Worm (Caenorhabditis elegans) whole organism, L4 larva: Measurements from ENCODE around the gene sly-1.

Experiments used
- D1046.2 ChIP-seq: fragments of 200-800 bp; sonication (Bioruptor generic); IDR thresholded peaks from 2 replicates; pipeline ENCODE4 v1.3.6; 2022; ENCODE audit warnings: missing genetic modification characterization, missing compliant biosample characterization
- F49E8.2 ChIP-seq: sonication (generic microtip); optimal IDR thresholded peaks from 2 replicates; lab custom pipeline; 2016; ENCODE audit warnings: missing compliant biosample characterization, mild to moderate bottlenecking, missing genetic modification characterization, borderline replicate concordance
- T26A8.4 ChIP-seq: fragments of 200-800 bp; sonication (Bioruptor generic); IDR thresholded peaks from 2 replicates; pipeline ENCODE4 v1.3.6; 2022; ENCODE audit warnings: missing genetic modification characterization, missing compliant biosample characterization
- Y48G9A.11 ChIP-seq: fragments of 200-800 bp; sonication (Bioruptor generic); IDR thresholded peaks from 2 replicates; pipeline ENCODE4 v1.3.6; 2022; ENCODE audit warnings: missing genetic modification reagents, missing genetic modification characterization, missing compliant biosample characterization
- Y5F2A.4 ChIP-seq: fragments of 200-800 bp; sonication (Bioruptor generic); optimal IDR thresholded peaks from 2 replicates; lab custom pipeline; 2018; ENCODE audit warnings: mild to moderate bottlenecking, missing genetic modification characterization, missing compliant biosample characterization
- aha-1 ChIP-seq: fragments of 150-350 bp; peaks from one replicate; lab custom pipeline; 2014; ENCODE audit warnings: missing biosample characterization, missing genetic modification characterization
- aly-2 ChIP-seq: sonication (generic microtip); optimal IDR thresholded peaks from 2 replicates; lab custom pipeline; 2018; ENCODE audit warnings: missing biosample characterization, missing genetic modification characterization
- arid-1 ChIP-seq: fragments of 200-800 bp; sonication (Bioruptor generic); conservative IDR thresholded peaks from 2 replicates; pipeline ENCODE4 v1.3.6; 2022; ENCODE audit warnings: missing genetic modification reagents, missing genetic modification characterization, missing compliant biosample characterization
- attf-4 ChIP-seq: sonication (generic microtip); optimal IDR thresholded peaks from 3 replicates; lab custom pipeline; 2017; ENCODE audit warnings: missing biosample characterization, missing genetic modification characterization
- ceh-32 ChIP-seq: sonication (generic microtip); optimal IDR thresholded peaks from 2 replicates; lab custom pipeline; 2016; ENCODE audit warnings: mild to moderate bottlenecking, missing genetic modification characterization, missing compliant biosample characterization; ENCODE audit not compliant: poor library complexity
- ceh-82 ChIP-seq: sonication (generic microtip); optimal IDR thresholded peaks from 2 replicates; lab custom pipeline; 2017; ENCODE audit warnings: missing biosample characterization, missing genetic modification characterization
- ces-1 ChIP-seq: fragments of 150-350 bp; sonication (generic microtip); optimal IDR thresholded peaks from 4 replicates; lab custom pipeline; 2014; ENCODE audit warnings: missing biosample characterization, missing genetic modification reagents, missing genetic modification characterization
- cey-2 ChIP-seq: sonication (generic microtip); optimal IDR thresholded peaks from 3 replicates; lab custom pipeline; 2017; ENCODE audit warnings: missing genetic modification characterization, mild to moderate bottlenecking, missing compliant biosample characterization, antibody characterized with exemption, borderline replicate concordance; ENCODE audit not compliant: insufficient read depth
- daf-8 ChIP-seq: fragments of 200-800 bp; sonication (Bioruptor generic); IDR thresholded peaks from 2 replicates; pipeline ENCODE4 v1.3.6; 2022; ENCODE audit warnings: missing genetic modification characterization, missing compliant biosample characterization
- dmd-6 ChIP-seq: fragments of 200-800 bp; sonication (Bioruptor generic); IDR thresholded peaks from 2 replicates; pipeline ENCODE4 v1.3.6; 2022; ENCODE audit warnings: missing genetic modification reagents, missing genetic modification characterization, missing compliant biosample characterization
- dmd-9 ChIP-seq: fragments of 200-800 bp; sonication (Bioruptor generic); IDR thresholded peaks from 2 replicates; pipeline ENCODE4 v1.3.6; 2022; ENCODE audit warnings: missing genetic modification reagents, missing genetic modification characterization, missing compliant biosample characterization
- duxl-1 ChIP-seq: sonication (generic microtip); optimal IDR thresholded peaks from 2 replicates; lab custom pipeline; 2016; ENCODE audit warnings: mild to moderate bottlenecking, missing genetic modification characterization, moderate library complexity, missing compliant biosample characterization; ENCODE audit not compliant: poor library complexity
- egl-43 ChIP-seq: fragments of 200-800 bp; sonication (Bioruptor generic); IDR thresholded peaks from 2 replicates; pipeline ENCODE4 v1.3.6; 2022; ENCODE audit warnings: missing genetic modification reagents, missing genetic modification characterization, missing compliant biosample characterization
- fkh-10 ChIP-seq: fragments of 150-350 bp; optimal IDR thresholded peaks from 2 replicates; lab custom pipeline; 2014; ENCODE audit warnings: missing biosample characterization, missing genetic modification reagents, missing genetic modification characterization
- gei-8 ChIP-seq: fragments of 200-800 bp; sonication (Bioruptor generic); optimal IDR thresholded peaks from 2 replicates; lab custom pipeline; 2018; ENCODE audit warnings: mild to moderate bottlenecking, missing genetic modification characterization, missing compliant biosample characterization
- jun-1 ChIP-seq: fragments of 150-350 bp; optimal IDR thresholded peaks from 2 replicates; lab custom pipeline; 2014; ENCODE audit warnings: missing biosample characterization, missing genetic modification reagents, missing genetic modification characterization
- lim-7 ChIP-seq: fragments of 200-800 bp; sonication (Bioruptor generic); IDR thresholded peaks from 2 replicates; pipeline ENCODE4 v1.3.6; 2022; ENCODE audit warnings: missing genetic modification characterization, missing compliant biosample characterization
- lin-1 ChIP-seq: fragments of 200-800 bp; sonication (Bioruptor generic); IDR thresholded peaks from 2 replicates; pipeline ENCODE4 v1.3.6; 2022; ENCODE audit warnings: missing genetic modification reagents, missing genetic modification characterization, missing compliant biosample characterization
- lin-15B ChIP-seq: fragments of 150-350 bp; sonication (generic microtip); optimal IDR thresholded peaks from 3 replicates; lab custom pipeline; 2014; ENCODE audit warnings: missing biosample characterization, missing genetic modification characterization
- lin-38 ChIP-seq: fragments of 200-800 bp; sonication (Bioruptor generic); IDR thresholded peaks from 2 replicates; pipeline ENCODE4 v1.3.6; 2022; ENCODE audit warnings: missing genetic modification reagents, missing genetic modification characterization, missing compliant biosample characterization
- lsy-2 ChIP-seq, 2 experiments: fragments of 150-350 bp in 1 of 2; sonication (generic microtip) in 1 of 2; optimal IDR thresholded peaks; 2 replicates each; lab custom pipeline; 2014 to 2017; ENCODE audit warnings: missing biosample characterization in 2 of 2, missing genetic modification characterization in 2 of 2
- madf-5 ChIP-seq, 2 experiments: fragments of 200-800 bp; sonication (Bioruptor generic); IDR thresholded peaks; 2 replicates each; pipeline ENCODE4 v1.3.6; 2022; ENCODE audit warnings: missing compliant biosample characterization in 2 of 2, missing genetic modification characterization in 2 of 2
- madf-9 ChIP-seq: fragments of 200-800 bp; sonication (Bioruptor generic); conservative IDR thresholded peaks from 2 replicates; pipeline ENCODE4 v1.3.6; 2022; ENCODE audit warnings: missing genetic modification reagents, missing genetic modification characterization, missing compliant biosample characterization
- mep-1 ChIP-seq: fragments of 150-350 bp; sonication (generic microtip); optimal IDR thresholded peaks from 3 replicates; lab custom pipeline; 2014; ENCODE audit warnings: missing biosample characterization, missing genetic modification characterization
- mes-2 ChIP-seq: sonication (generic microtip); optimal IDR thresholded peaks from 2 replicates; lab custom pipeline; 2016; ENCODE audit warnings: missing genotype, mild to moderate bottlenecking, missing genetic modification characterization, missing compliant biosample characterization; ENCODE audit not compliant: poor library complexity, severe bottlenecking
- mxl-3 ChIP-seq: fragments of 200-800 bp; sonication (Bioruptor generic); optimal IDR thresholded peaks from 2 replicates; lab custom pipeline; 2018; ENCODE audit warnings: mild to moderate bottlenecking, missing genetic modification characterization, missing compliant biosample characterization
- nhr-10 ChIP-seq: fragments of 150-350 bp; optimal IDR thresholded peaks from 2 replicates; lab custom pipeline; 2014; ENCODE audit warnings: missing biosample characterization, missing genetic modification characterization
- nhr-11 ChIP-seq: fragments of 150-350 bp; optimal IDR thresholded peaks from 2 replicates; lab custom pipeline; 2014; ENCODE audit warnings: missing biosample characterization, missing genetic modification characterization
- nhr-41 ChIP-seq: fragments of 200-800 bp; sonication (Bioruptor generic); IDR thresholded peaks from 2 replicates; pipeline ENCODE4 v1.3.6; 2022; ENCODE audit warnings: missing genetic modification reagents, missing genetic modification characterization, missing compliant biosample characterization
- nhr-42 ChIP-seq: fragments of 200-800 bp; sonication (Bioruptor generic); IDR thresholded peaks from 2 replicates; pipeline ENCODE4 v1.3.6; 2022; ENCODE audit warnings: missing genetic modification characterization, missing compliant biosample characterization
- nhr-76 ChIP-seq: fragments of 150-350 bp; optimal IDR thresholded peaks from 2 replicates; lab custom pipeline; 2014; ENCODE audit warnings: missing biosample characterization, missing genetic modification characterization
- pha-4 ChIP-seq, 2 experiments: fragments of 150-350 bp in 1 of 2; fragments of 200-800 bp in 1 of 2; sonication (Bioruptor generic) in 1 of 2; IDR thresholded peaks in 1 of 2; optimal IDR thresholded peaks in 1 of 2; 2 replicates each; pipeline versions ENCODE4 v1.3.6 to Lab custom; 2014 to 2022; ENCODE audit warnings: missing genetic modification characterization in 2 of 2, missing genetic modification reagents in 2 of 2, missing biosample characterization in 1 of 2, missing compliant biosample characterization in 1 of 2
- rbr-2 ChIP-seq: sonication (generic microtip); optimal IDR thresholded peaks from 2 replicates; lab custom pipeline; 2016; ENCODE audit warnings: missing genotype, missing genetic modification characterization, missing compliant biosample characterization
- sdz-12 ChIP-seq: fragments of 200-800 bp; sonication (Bioruptor generic); optimal IDR thresholded peaks from 2 replicates; lab custom pipeline; 2018; ENCODE audit warnings: mild to moderate bottlenecking, missing genetic modification characterization, missing compliant biosample characterization
- snpc-1.2 ChIP-seq: fragments of 200-800 bp; sonication (Bioruptor generic); IDR thresholded peaks from 2 replicates; pipeline ENCODE4 v1.3.6; 2022; ENCODE audit warnings: missing genetic modification reagents, missing genetic modification characterization, missing compliant biosample characterization
- snpc-4 ChIP-seq: fragments of 150-350 bp; optimal IDR thresholded peaks from 2 replicates; lab custom pipeline; 2014; ENCODE audit warnings: missing biosample characterization, missing genetic modification characterization
- spr-1 ChIP-seq: sonication (generic microtip); optimal IDR thresholded peaks from 2 replicates; lab custom pipeline; 2016; ENCODE audit warnings: mild to moderate bottlenecking, missing genetic modification characterization, missing compliant biosample characterization
- spr-3 ChIP-seq: fragments of 200-800 bp; sonication (Bioruptor generic); optimal IDR thresholded peaks from 2 replicates; lab custom pipeline; 2018; ENCODE audit warnings: mild to moderate bottlenecking, missing genetic modification characterization, missing compliant biosample characterization
- tra-1 ChIP-seq: fragments of 200-800 bp; sonication (Bioruptor generic); IDR thresholded peaks from 2 replicates; pipeline ENCODE4 v1.3.6; 2022; ENCODE audit warnings: missing genetic modification reagents, missing genetic modification characterization, missing compliant biosample characterization
- unc-39 ChIP-seq: sonication (generic microtip); optimal IDR thresholded peaks from 2 replicates; lab custom pipeline; 2017; ENCODE audit warnings: missing biosample characterization, missing genetic modification characterization
- unc-62 ChIP-seq, 3 experiments: fragments of 150-350 bp in 1 of 3; sonication (generic microtip); optimal IDR thresholded peaks in 2 of 3; peaks in 1 of 3; 1 replicate in 1 of 3; 2 replicates in 2 of 3; lab custom pipeline; 2014 to 2017; ENCODE audit warnings: missing biosample characterization in 3 of 3, missing genetic modification characterization in 3 of 3, missing genetic modification reagents in 3 of 3, missing genotype in 1 of 3
- zag-1 ChIP-seq: fragments of 150-350 bp; optimal IDR thresholded peaks from 2 replicates; lab custom pipeline; 2014; ENCODE audit warnings: missing biosample characterization, missing genetic modification characterization
- zfp-3 ChIP-seq: fragments of 200-800 bp; sonication (Bioruptor generic); conservative IDR thresholded peaks from 2 replicates; pipeline ENCODE4 v1.3.6; 2022; ENCODE audit warnings: missing genetic modification reagents, missing genetic modification characterization, missing compliant biosample characterization
- zip-11 ChIP-seq: fragments of 200-800 bp; sonication (Bioruptor generic); IDR thresholded peaks from 2 replicates; pipeline ENCODE4 v1.3.6; 2022; ENCODE audit warnings: missing genetic modification characterization, missing compliant biosample characterization
- ztf-7 ChIP-seq: fragments of 150-350 bp; optimal IDR thresholded peaks from 2 replicates; lab custom pipeline; 2014; ENCODE audit warnings: missing biosample characterization, missing genetic modification characterization

Gene sly-1

DNA sequence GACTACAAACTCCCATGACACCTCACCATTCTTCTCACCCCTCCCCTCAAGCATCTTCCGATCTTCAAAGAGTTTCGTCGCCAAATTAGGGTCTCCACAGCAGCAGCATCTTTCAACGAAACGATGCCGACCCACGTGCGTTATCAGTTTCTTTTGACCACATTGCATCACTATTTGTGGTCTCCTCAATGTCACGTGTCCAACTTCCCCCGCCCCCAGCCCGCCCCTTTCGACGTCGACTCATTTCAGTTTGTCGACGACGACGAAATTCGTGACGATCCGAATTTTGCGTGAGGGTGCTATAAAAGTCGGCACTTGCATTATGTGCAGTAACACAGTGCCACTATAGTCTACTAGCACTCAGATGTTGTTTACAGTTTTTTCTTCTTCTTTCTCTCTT is 27.3 kb downstream of the sly-1 start (continued):
- no peak for TF ChIP-seq duxl-1
- TF ChIP-seq nhr-42, result peak; percentile 57; the same call in 1 of the 2 replicates
- no peak for TF ChIP-seq unc-62 (GFP tag; optimal IDR thresholded peaks at IDR 0.05 in 1 of 2; lab: Kevin White, UChicago)
- TF ChIP-seq unc-62 (tag; optimal IDR thresholded peaks at IDR 0.05; lab: Kevin White, UChicago), result no peak
- no peak for TF ChIP-seq lsy-2 (tag; optimal IDR thresholded peaks at IDR 0.05; lab: Kevin White, UChicago)
- no peak for TF ChIP-seq D1046.2
- TF ChIP-seq egl-43, result no peak
- TF ChIP-seq arid-1 (GFP tag; lab: Robert Waterston, UW), result peak; percentile 64; the same call in 1 of the 2 replicates
- no peak for TF ChIP-seq rbr-2 (tag; lab: Kevin White, UChicago)
- no peak for TF ChIP-seq snpc-1.2 (GFP tag; lab: Robert Waterston, UW)
- peak; percentile 12 for TF ChIP-seq nhr-10
- TF ChIP-seq spr-1 (tag; lab: Kevin White, UChicago), result no peak
- no peak for TF ChIP-seq cey-2 (tag; lab: Kevin White, UChicago)
- TF ChIP-seq lin-38 (GFP tag; lab: Robert Waterston, UW), result no peak; the same call in 1 of the 2 replicates
- no peak for TF ChIP-seq attf-4 (tag; lab: Kevin White, UChicago)
- no peak for TF ChIP-seq aly-2 (tag; lab: Kevin White, UChicago)
- peak; percentile 30 for TF ChIP-seq mep-1 (tag; lab: Kevin White, UChicago)
- TF ChIP-seq lin-1 (GFP tag; lab: Robert Waterston, UW), result 0 out of 2 replicates have a peak, but pooled peaks have one; percentile 23
- TF ChIP-seq zfp-3 (GFP tag; lab: Robert Waterston, UW), result peak; percentile 59; the same call in 1 of the 2 replicates
- no peak for TF ChIP-seq unc-39 (tag; lab: Kevin White, UChicago)
- no peak for TF ChIP-seq Y5F2A.4 (GFP tag; lab: Kevin White, UChicago)
- peak; percentile 98 for TF ChIP-seq mxl-3 (GFP tag; lab: Kevin White, UChicago)
- peak; percentile 82 for TF ChIP-seq tra-1
- no peak for TF ChIP-seq spr-3 (GFP tag; lab: Kevin White, UChicago)
- TF ChIP-seq ztf-7 (tag; lab: Kevin White, UChicago), result peak; percentile 32
- no peak for TF ChIP-seq gei-8 (GFP tag; lab: Kevin White, UChicago)
- no peak for TF ChIP-seq sdz-12 (GFP tag; lab: Kevin White, UChicago)
- TF ChIP-seq fkh-10 (GFP tag; lab: Kevin White, UChicago), result no peak
- no peak for TF ChIP-seq ces-1 (GFP tag; lab: Kevin White, UChicago)
- no peak for TF ChIP-seq F49E8.2 (tag; lab: Kevin White, UChicago)
- no peak for TF ChIP-seq lin-15B (tag; lab: Kevin White, UChicago)
- no peak for TF ChIP-seq zip-11
- peak; percentile 45 for TF ChIP-seq aha-1 (tag; lab: Kevin White, UChicago)
- no peak for TF ChIP-seq nhr-11 (tag; lab: Kevin White, UChicago)
- no peak for TF ChIP-seq dmd-9 (GFP tag; lab: Robert Waterston, UW)
- peak; percentile 61; the same call in 1 of the 2 replicates for TF ChIP-seq nhr-41
- TF ChIP-seq madf-5 (GFP tag; IDR thresholded peaks at IDR 0.05; lab: Robert Waterston, UW), result no peak
- peak; percentile 43 for TF ChIP-seq mes-2 (tag; lab: Kevin White, UChicago)
- peak; percentile 42; the same call in 1 of the 2 replicates for TF ChIP-seq T26A8.4 (GFP tag; lab: Robert Waterston, UW)
- no peak for TF ChIP-seq snpc-4 (tag; lab: Kevin White, UChicago)
- TF ChIP-seq zag-1, result no peak
- TF ChIP-seq dmd-6, result peak; percentile 95
- TF ChIP-seq ceh-32 (tag; lab: Kevin White, UChicago), result no peak
- TF ChIP-seq daf-8, result no peak
- TF ChIP-seq nhr-76 (tag; lab: Kevin White, UChicago), result no peak
- TF ChIP-seq jun-1 (tag; lab: Kevin White, UChicago), result no peak
- 0 out of 2 replicates have a peak, but pooled peaks have one; percentile 46 for TF ChIP-seq pha-4 (GFP tag; IDR thresholded peaks at IDR 0.05; lab: Robert Waterston, UW)
- no peak for TF ChIP-seq pha-4 (tag; optimal IDR thresholded peaks at IDR 0.05; lab: Kevin White, UChicago)
- no peak for TF ChIP-seq lim-7 (GFP tag; lab: Robert Waterston, UW)
- no peak for TF ChIP-seq ceh-82 (tag; lab: Kevin White, UChicago)
- peak; percentile 52; the same call in 1 of the 2 replicates for TF ChIP-seq madf-9 (GFP tag; lab: Robert Waterston, UW)
- TF ChIP-seq Y48G9A.11 (GFP tag; lab: Robert Waterston, UW), result no peak
